Fruit fly (Drosophila melanogaster) whole organism, embryonic: Measurements from ENCODE around the gene Nepl3.
A peak's percentile ranks its signal among the peaks of the same experiment; 100 is the strongest.

Experiments
- ATbp ChIP-seq: fragments of 200-800 bp; sonication (Bioruptor generic); optimal IDR thresholded peaks from 2 replicates; lab custom pipeline; 2017; ENCODE audit warnings: missing biosample characterization, mild to moderate bottlenecking, missing genetic modification characterization, missing genetic modification reagents
- Awh ChIP-seq: fragments of 200-800 bp; sonication (Bioruptor generic); IDR thresholded peaks from 2 replicates; pipeline ENCODE4, ENCODE4 v1.3.6; 2022; ENCODE audit warnings: missing biosample characterization, missing genetic modification characterization
- BEAF-32 ChIP-seq: fragments of 200-800 bp; sonication (Bioruptor generic); optimal IDR thresholded peaks from 3 replicates; lab custom pipeline; 2017; ENCODE audit warnings: missing biosample characterization, missing genetic modification characterization, mild to moderate bottlenecking, moderate library complexity, missing genetic modification reagents
- Bdp1 ChIP-seq: fragments of 200-800 bp; sonication (Bioruptor generic); optimal IDR thresholded peaks from 3 replicates; lab custom pipeline; 2016; ENCODE audit warnings: missing biosample characterization, missing genetic modification characterization
- BtbVII ChIP-seq: fragments of 200-800 bp; sonication (Bioruptor generic); optimal IDR thresholded peaks from 3 replicates; lab custom pipeline; 2017; ENCODE audit warnings: missing biosample characterization, mild to moderate bottlenecking, missing genetic modification characterization
- CG1024 ChIP-seq: fragments of 200-800 bp; sonication (Bioruptor generic); IDR thresholded peaks from 2 replicates; pipeline ENCODE4 v1.3.6; 2022; ENCODE audit warnings: missing biosample characterization, missing genetic modification characterization
- CG15269 ChIP-seq: fragments of 200-800 bp; sonication (Bioruptor generic); optimal IDR thresholded peaks from 2 replicates; lab custom pipeline; 2018; ENCODE audit warnings: missing biosample characterization, mild to moderate bottlenecking, missing genetic modification characterization, moderate library complexity
- CG2202 ChIP-seq: fragments of 200-800 bp; sonication (Bioruptor generic); optimal IDR thresholded peaks from 2 replicates; lab custom pipeline; 2018; ENCODE audit warnings: missing biosample characterization, mild to moderate bottlenecking, missing genetic modification characterization
- CG30403 ChIP-seq: fragments of 200-800 bp; sonication (Bioruptor generic); optimal IDR thresholded peaks from 3 replicates; lab custom pipeline; 2016; ENCODE audit warnings: missing biosample characterization, missing genetic modification characterization
- CG31224 ChIP-seq: fragments of 200-800 bp; sonication (Bioruptor generic); IDR thresholded peaks from 2 replicates; pipeline ENCODE4 v1.3.6; 2022; ENCODE audit warnings: missing biosample characterization, missing genetic modification characterization
- CG34422 ChIP-seq: fragments of 200-800 bp; sonication (Bioruptor generic); IDR thresholded peaks from 3 replicates; pipeline ENCODE4 v1.3.6; 2022; ENCODE audit warnings: missing biosample characterization, missing genetic modification characterization
- CG3838 ChIP-seq: fragments of 200-800 bp; sonication (Bioruptor generic); optimal IDR thresholded peaks from 3 replicates; lab custom pipeline; 2016; ENCODE audit warnings: missing biosample characterization, missing genetic modification characterization
- CG3847 ChIP-seq: fragments of 200-800 bp; sonication (Bioruptor generic); IDR thresholded peaks from 2 replicates; pipeline ENCODE4 v1.3.6; 2022; ENCODE audit warnings: missing biosample characterization, missing genetic modification characterization
- CG4707 ChIP-seq: fragments of 200-800 bp; sonication (Bioruptor generic); optimal IDR thresholded peaks from 2 replicates; lab custom pipeline; 2018; ENCODE audit warnings: missing biosample characterization, mild to moderate bottlenecking, missing genetic modification characterization, moderate library complexity
- CG4820 ChIP-seq: fragments of 200-800 bp; sonication (Bioruptor generic); optimal IDR thresholded peaks from 3 replicates; lab custom pipeline; 2016; ENCODE audit warnings: missing biosample characterization, missing genetic modification characterization
- CG7357 ChIP-seq: fragments of 200-800 bp; sonication (Bioruptor generic); IDR thresholded peaks from 3 replicates; pipeline ENCODE4 v1.3.6; 2022; ENCODE audit warnings: missing biosample characterization, missing genetic modification characterization
- CG8089 ChIP-seq: fragments of 200-800 bp; sonication (Bioruptor generic); optimal IDR thresholded peaks from 3 replicates; lab custom pipeline; 2016; ENCODE audit warnings: missing biosample characterization, missing genetic modification characterization
- D19A ChIP-seq: fragments of 200-800 bp; optimal IDR thresholded peaks from 3 replicates; lab custom pipeline; 2019; ENCODE audit warnings: missing biosample characterization, mild to moderate bottlenecking, missing genetic modification characterization, moderate library complexity
- Dfd ChIP-seq, 2 experiments: fragments of >200 bp; optimal IDR thresholded peaks; 2 replicates each; lab custom pipeline; 2017; ENCODE audit warnings: missing biosample characterization in 2 of 2, missing genetic modification characterization in 2 of 2
- Drgx ChIP-seq: fragments of 200-800 bp; sonication (Bioruptor generic); IDR thresholded peaks from 2 replicates; pipeline ENCODE4 v1.3.6; 2022; ENCODE audit warnings: missing biosample characterization, missing genetic modification characterization
- E2f2 ChIP-seq: fragments of 200-800 bp; sonication (Bioruptor generic); IDR thresholded peaks from 2 replicates; pipeline ENCODE4 v1.3.6; 2022; ENCODE audit warnings: missing biosample characterization, missing genetic modification characterization
- Fer1 ChIP-seq: fragments of 200-800 bp; sonication (Bioruptor generic); optimal IDR thresholded peaks from 2 replicates; lab custom pipeline; 2017; ENCODE audit warnings: missing biosample characterization, mild to moderate bottlenecking, missing genetic modification characterization
- H2.0 ChIP-seq: fragments of 200-800 bp; sonication (Bioruptor generic); IDR thresholded peaks from 2 replicates; pipeline ENCODE4 v1.3.6; 2022; ENCODE audit warnings: missing biosample characterization, missing genetic modification characterization
- HLHmδ ChIP-seq: fragments of 200-800 bp; sonication (Bioruptor generic); optimal IDR thresholded peaks from 2 replicates; lab custom pipeline; 2018; ENCODE audit warnings: missing biosample characterization, mild to moderate bottlenecking, missing genetic modification characterization, moderate library complexity
- HmgD ChIP-seq: fragments of 200-800 bp; sonication (Bioruptor generic); optimal IDR thresholded peaks from 3 replicates; lab custom pipeline; 2016; ENCODE audit warnings: missing biosample characterization, missing genetic modification characterization
- Max ChIP-seq: fragments of 200-800 bp; sonication (Bioruptor generic); optimal IDR thresholded peaks from 2 replicates; lab custom pipeline; 2016; ENCODE audit warnings: missing biosample characterization, mild to moderate bottlenecking, missing genetic modification characterization
- Nf-YA ChIP-seq: fragments of 200-800 bp; sonication (Bioruptor generic); IDR thresholded peaks from 2 replicates; pipeline ENCODE4 v1.3.6; 2022; ENCODE audit warnings: missing biosample characterization, missing genetic modification characterization
- Oli ChIP-seq: fragments of 200-800 bp; sonication (Bioruptor generic); optimal IDR thresholded peaks from 2 replicates; lab custom pipeline; 2018; ENCODE audit warnings: missing biosample characterization, mild to moderate bottlenecking, missing genetic modification characterization, moderate library complexity
- Ptx1 ChIP-seq: fragments of 200-800 bp; sonication (Bioruptor generic); IDR thresholded peaks from 2 replicates; pipeline ENCODE4 v1.3.6; 2022; ENCODE audit warnings: missing biosample characterization, missing genetic modification characterization
- Scr ChIP-seq: fragments of 200-800 bp; sonication (Bioruptor generic); IDR thresholded peaks from 2 replicates; pipeline ENCODE4 v1.3.6; 2022; ENCODE audit warnings: missing biosample characterization, missing genetic modification characterization; ENCODE audit not compliant: partially characterized antibody
- ase ChIP-seq: fragments of 200-800 bp; sonication (Bioruptor generic); IDR thresholded peaks from 3 replicates; pipeline ENCODE4 v1.3.6; 2022; ENCODE audit warnings: missing biosample characterization, missing genetic modification characterization
- cad ChIP-seq: fragments of >200 bp; optimal IDR thresholded peaks from 2 replicates; lab custom pipeline; 2017; ENCODE audit warnings: missing biosample characterization, missing genetic modification characterization
- cas ChIP-seq: fragments of 200-800 bp; sonication (Bioruptor generic); IDR thresholded peaks from 2 replicates; pipeline ENCODE4 v1.3.6; 2022; ENCODE audit warnings: missing biosample characterization, missing genetic modification characterization
- crol ChIP-seq: fragments of 200-800 bp; sonication (Bioruptor generic); IDR thresholded peaks from 2 replicates; pipeline ENCODE4 v1.3.6; 2022; ENCODE audit warnings: missing biosample characterization, missing genetic modification characterization
- dmrt99B ChIP-seq: fragments of 200-800 bp; sonication (Bioruptor generic); optimal IDR thresholded peaks from 2 replicates; lab custom pipeline; 2018; ENCODE audit warnings: missing biosample characterization, mild to moderate bottlenecking, missing genetic modification characterization, moderate library complexity
- dpn ChIP-seq, 2 experiments: fragments of 200-800 bp; sonication (Bioruptor generic); optimal IDR thresholded peaks; 3 replicates each; lab custom pipeline; 2016; ENCODE audit warnings: missing biosample characterization in 2 of 2, missing genetic modification characterization in 2 of 2
- emc ChIP-seq: fragments of 200-800 bp; sonication (Bioruptor generic); optimal IDR thresholded peaks from 2 replicates; lab custom pipeline; 2016; ENCODE audit warnings: missing biosample characterization, missing genetic modification characterization
- exex ChIP-seq: fragments of 200-800 bp; sonication (Bioruptor generic); optimal IDR thresholded peaks from 4 replicates; lab custom pipeline; 2018; ENCODE audit warnings: missing biosample characterization, mild to moderate bottlenecking, missing genetic modification characterization, moderate library complexity
- ham ChIP-seq: fragments of 200-800 bp; sonication (Bioruptor generic); IDR thresholded peaks from 2 replicates; pipeline ENCODE4 v1.3.6; 2022; ENCODE audit warnings: missing biosample characterization, missing genetic modification characterization
- lola ChIP-seq, 3 experiments: fragments of >200 bp in 2 of 3; fragments of 200-800 bp in 1 of 3; sonication (Bioruptor generic) in 1 of 3; optimal IDR thresholded peaks; 2 replicates each; lab custom pipeline; 2017 to 2019; ENCODE audit warnings: missing biosample characterization in 3 of 3, missing genetic modification characterization in 3 of 3, mild to moderate bottlenecking in 1 of 3, moderate library complexity in 1 of 3
- luna ChIP-seq: fragments of 200-800 bp; sonication (Bioruptor generic); optimal IDR thresholded peaks from 2 replicates; lab custom pipeline; 2016; ENCODE audit warnings: missing biosample characterization, missing genetic modification characterization
- maf-S ChIP-seq: fragments of 200-800 bp; sonication (Bioruptor generic); optimal IDR thresholded peaks from 2 replicates; lab custom pipeline; 2016; ENCODE audit warnings: missing biosample characterization, missing genetic modification characterization
- mld ChIP-seq: fragments of 200-800 bp; sonication (Bioruptor generic); IDR thresholded peaks from 3 replicates; pipeline ENCODE4 v1.3.6; 2022; ENCODE audit warnings: missing biosample characterization, missing genetic modification characterization; ENCODE audit not compliant: partially characterized antibody
- nerfin-2 ChIP-seq: fragments of 200-800 bp; sonication (Bioruptor generic); IDR thresholded peaks from 2 replicates; pipeline ENCODE4 v1.3.6; 2022; ENCODE audit warnings: missing biosample characterization, missing genetic modification characterization; ENCODE audit not compliant: partially characterized antibody
- pzg ChIP-seq: fragments of 200-800 bp; sonication (Bioruptor generic); optimal IDR thresholded peaks from 3 replicates; lab custom pipeline; 2018; ENCODE audit warnings: missing biosample characterization, mild to moderate bottlenecking, missing genetic modification characterization, moderate library complexity
- sr ChIP-seq: fragments of 200-800 bp; sonication (Bioruptor generic); IDR thresholded peaks from 3 replicates; pipeline ENCODE4 v1.3.6; 2022; ENCODE audit warnings: missing biosample characterization, missing genetic modification characterization
- ssp ChIP-seq: fragments of 200-800 bp; sonication (Bioruptor generic); IDR thresholded peaks from 2 replicates; pipeline ENCODE4 v1.3.6; 2022; ENCODE audit warnings: missing biosample characterization, missing genetic modification characterization
- tx ChIP-seq: fragments of 200-800 bp; sonication (Bioruptor generic); optimal IDR thresholded peaks from 2 replicates; lab custom pipeline; 2016; ENCODE audit warnings: missing biosample characterization, missing genetic modification characterization
- usp ChIP-seq: fragments of >200 bp; optimal IDR thresholded peaks from 2 replicates; lab custom pipeline; 2017; ENCODE audit warnings: missing biosample characterization, missing genetic modification characterization
- wdn ChIP-seq: fragments of 200-800 bp; sonication (Bioruptor generic); IDR thresholded peaks from 2 replicates; pipeline ENCODE4 v1.3.6; 2022; ENCODE audit warnings: missing biosample characterization, missing genetic modification characterization
- zfh1 ChIP-seq: fragments of 200-800 bp; sonication (Bioruptor generic); IDR thresholded peaks from 3 replicates; pipeline ENCODE4 v1.3.6; 2022; ENCODE audit warnings: missing biosample characterization, missing genetic modification characterization

Gene Nepl3

DNA sequence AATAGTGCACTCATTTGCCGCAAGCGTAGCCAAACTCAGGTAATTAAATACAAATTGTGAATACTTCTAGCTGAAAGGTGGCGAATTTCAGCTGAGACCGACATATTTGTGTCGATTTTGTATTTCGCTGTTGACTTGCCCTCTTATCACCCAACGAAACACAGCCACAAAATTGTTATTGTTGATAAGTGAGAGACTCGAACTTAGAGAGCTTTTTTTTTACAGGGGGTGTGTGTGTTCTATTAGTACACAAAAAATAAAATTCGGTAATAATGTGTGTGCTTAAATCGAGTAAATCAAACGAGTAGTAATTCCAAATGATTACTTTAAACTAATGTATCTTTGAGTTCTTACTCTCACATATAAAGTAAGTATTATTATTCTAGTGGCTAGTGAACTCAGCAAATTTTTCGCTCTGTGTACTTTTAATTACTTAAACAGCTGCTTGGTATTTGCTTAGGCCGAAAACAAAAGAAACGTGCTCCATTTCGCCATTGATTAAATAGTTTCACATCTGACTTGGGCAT, 3.0 kb upstream of the Nepl3 start (continued):
- TF ChIP-seq HmgD = peak; percentile 26
- peak; percentile 51; the same call in 1 of the 3 replicates for TF ChIP-seq zfh1
- TF ChIP-seq CG4820 = peak; percentile 15
- no peak for TF ChIP-seq Dfd (GFP tag; optimal IDR thresholded peaks at IDR 0.05; lab: Kevin White, UChicago)
- TF ChIP-seq crol (GFP tag; lab: Robert Waterston, UW) = no peak
- peak in 1 of 3 experiments; percentile 52 for TF ChIP-seq lola (GFP tag; optimal IDR thresholded peaks at IDR 0.05; lab: Kevin White, UChicago)
- TF ChIP-seq HLHmδ (GFP tag; lab: Kevin White, UChicago) = no peak
- peak; percentile 82 for TF ChIP-seq exex (tag; lab: Kevin White, UChicago)
- peak; percentile 41; the same call in 1 of the 2 replicates for TF ChIP-seq CG3847 (GFP tag; lab: Robert Waterston, UW)
- TF ChIP-seq Fer1 = peak; percentile 89
- no peak for TF ChIP-seq CG8089
- peak; percentile 58 for TF ChIP-seq CG30403 (GFP tag; lab: Kevin White, UChicago)
- no peak for TF ChIP-seq Drgx
- no peak; the same call in 2 of the 3 replicates for TF ChIP-seq sr (GFP tag; lab: Robert Waterston, UW)
- TF ChIP-seq ham (GFP tag; lab: Robert Waterston, UW) = no peak
- TF ChIP-seq Max (GFP tag; lab: Kevin White, UChicago) = peak; percentile 25
- no peak for TF ChIP-seq Scr (GFP tag; lab: Robert Waterston, UW)
- no peak for TF ChIP-seq cad (GFP tag; lab: Kevin White, UChicago)
- no peak for TF ChIP-seq emc (GFP tag; lab: Kevin White, UChicago)
- TF ChIP-seq BEAF-32 (GFP tag; lab: Kevin White, UChicago) = no peak
- TF ChIP-seq H2.0 = peak; percentile 49; the same call in 1 of the 2 replicates
- peak; percentile 55 to 75 for TF ChIP-seq dpn (GFP tag; optimal IDR thresholded peaks at IDR 0.05; lab: Kevin White, UChicago)
- TF ChIP-seq CG15269 (tag; lab: Kevin White, UChicago) = peak; percentile 63
- no peak for TF ChIP-seq tx
- TF ChIP-seq Awh (GFP tag; lab: Robert Waterston, UW) = peak; percentile 73
- TF ChIP-seq CG3838 (GFP tag; lab: Kevin White, UChicago) = peak; percentile 9
- no peak for TF ChIP-seq nerfin-2 (GFP tag; lab: Robert Waterston, UW)
- no peak for TF ChIP-seq CG34422
- TF ChIP-seq Nf-YA = no peak
- peak; percentile 54 for TF ChIP-seq Oli (tag; lab: Kevin White, UChicago)
- TF ChIP-seq CG31224 (GFP tag; lab: Robert Waterston, UW) = peak; percentile 14; the same call in 1 of the 2 replicates
- TF ChIP-seq ATbp (GFP tag; lab: Kevin White, UChicago) = peak; percentile 73
- peak; percentile 41; the same call in 1 of the 2 replicates for TF ChIP-seq CG1024
- TF ChIP-seq dmrt99B (tag; lab: Kevin White, UChicago) = peak; percentile 87
- 0 out of 3 replicates have a peak, but pooled peaks have one; percentile 33 for TF ChIP-seq CG7357 (GFP tag; lab: Robert Waterston, UW)
- TF ChIP-seq pzg (GFP tag; lab: Kevin White, UChicago) = no peak
- no peak for TF ChIP-seq mld
- TF ChIP-seq cas (GFP tag; lab: Robert Waterston, UW) = no peak
- peak; percentile 71 for TF ChIP-seq BtbVII
- peak; percentile 47; the same call in 1 of the 2 replicates for TF ChIP-seq E2f2
- peak; percentile 36; the same call in 1 of the 2 replicates for TF ChIP-seq ssp (GFP tag; lab: Robert Waterston, UW)
- TF ChIP-seq CG2202 (tag; lab: Kevin White, UChicago) = no peak
- TF ChIP-seq usp (GFP tag; lab: Kevin White, UChicago) = no peak
- TF ChIP-seq CG4707 = no peak
- TF ChIP-seq Bdp1 (GFP tag; lab: Kevin White, UChicago) = peak; percentile 32
- peak; percentile 24 for TF ChIP-seq D19A (tag; lab: Kevin White, UChicago)
- peak; percentile 71 for TF ChIP-seq maf-S (GFP tag; lab: Kevin White, UChicago)
- peak; percentile 73 for TF ChIP-seq Ptx1 (GFP tag; lab: Robert Waterston, UW)
- TF ChIP-seq ase = peak; percentile 30; the same call in 1 of the 3 replicates
- TF ChIP-seq luna (GFP tag; lab: Kevin White, UChicago) = peak; percentile 34
- no peak for TF ChIP-seq wdn (GFP tag; lab: Robert Waterston, UW)
